Fruit fly (Drosophila melanogaster) whole organism, wandering third instar larva: ENCODE results near the gene CG12426.

ENCODE experiments used
- Abd-B ChIP-seq: fragments of >200 bp; optimal IDR thresholded peaks from 2 replicates; lab custom pipeline; 2017; ENCODE audit warnings: missing biosample characterization, missing genetic modification characterization
- CG32264 ChIP-seq: fragments of 200-800 bp; sonication (Bioruptor generic); optimal IDR thresholded peaks from 2 replicates; lab custom pipeline; 2016; ENCODE audit warnings: missing biosample characterization, missing genetic modification characterization
- CrebA ChIP-seq: fragments of 200-800 bp; sonication (Bioruptor generic); optimal IDR thresholded peaks from 2 replicates; lab custom pipeline; 2016; ENCODE audit warnings: missing biosample characterization, mild to moderate bottlenecking, missing genetic modification characterization, borderline replicate concordance
- Dfd ChIP-seq: fragments of >200 bp; optimal IDR thresholded peaks from 2 replicates; lab custom pipeline; 2017; ENCODE audit warnings: missing biosample characterization, missing genetic modification characterization
- Dif ChIP-seq: fragments of 200-275, 200-300 bp; sonication (Bioruptor generic); optimal IDR thresholded peaks from 2 replicates; lab custom pipeline; 2018; ENCODE audit warnings: missing biosample characterization, missing genetic modification characterization; ENCODE audit not compliant: partially characterized antibody
- GATAd ChIP-seq: sonication (Bioruptor generic); optimal IDR thresholded peaks from 2 replicates; lab custom pipeline; 2016; ENCODE audit warnings: missing biosample characterization, missing genetic modification characterization
- HLH106 ChIP-seq: fragments of 200-800 bp; optimal IDR thresholded peaks from 3 replicates; lab custom pipeline; 2019; ENCODE audit warnings: missing biosample characterization, mild to moderate bottlenecking, missing genetic modification characterization, moderate library complexity
- Hnf4 ChIP-seq: fragments of 200-800 bp; sonication (Bioruptor generic); optimal IDR thresholded peaks from 2 replicates; lab custom pipeline; 2016; ENCODE audit warnings: missing biosample characterization, mild to moderate bottlenecking, missing genetic modification characterization
- Hr78 ChIP-seq: fragments of >200 bp; optimal IDR thresholded peaks from 2 replicates; lab custom pipeline; 2017; ENCODE audit warnings: missing biosample characterization, missing genetic modification characterization
- Hr83 ChIP-seq: fragments of 200-300 bp; sonication (Bioruptor generic); optimal IDR thresholded peaks from 2 replicates; lab custom pipeline; 2016; ENCODE audit warnings: missing biosample characterization, mild to moderate bottlenecking, missing genetic modification characterization, moderate library complexity; ENCODE audit not compliant: poor library complexity, severe bottlenecking
- Jra ChIP-seq: sonication (Bioruptor generic); optimal IDR thresholded peaks from 2 replicates; lab custom pipeline; 2016; ENCODE audit warnings: missing biosample characterization, missing genetic modification characterization
- Mio ChIP-seq: sonication (Bioruptor generic); optimal IDR thresholded peaks from 2 replicates; lab custom pipeline; 2016; ENCODE audit warnings: missing biosample characterization, missing genetic modification characterization
- Myc ChIP-seq: fragments of >200 bp; optimal IDR thresholded peaks from 2 replicates; lab custom pipeline; 2017
- N ChIP-seq: fragments of >200 bp; optimal IDR thresholded peaks from 2 replicates; lab custom pipeline; 2018; ENCODE audit warnings: missing biosample characterization, missing external identifiers, missing genetic modification characterization
- OdsH ChIP-seq: fragments of 200-800 bp; sonication (Bioruptor generic); optimal IDR thresholded peaks from 2 replicates; lab custom pipeline; 2016; ENCODE audit warnings: missing biosample characterization, mild to moderate bottlenecking, missing genetic modification characterization
- Rel ChIP-seq, 2 experiments: fragments of 200-800 bp; sonication (Bioruptor generic) in 1 of 2; optimal IDR thresholded peaks; 2 replicates in 1 of 2; 3 replicates in 1 of 2; lab custom pipeline; 2016 to 2019; ENCODE audit warnings: mild to moderate bottlenecking in 2 of 2, missing biosample characterization in 2 of 2, missing genetic modification characterization in 2 of 2, moderate library complexity in 1 of 2
- Sp1 ChIP-seq: fragments of 200-800 bp; sonication (Bioruptor generic); optimal IDR thresholded peaks from 3 replicates; lab custom pipeline; 2019; ENCODE audit warnings: missing biosample characterization, mild to moderate bottlenecking, missing genetic modification characterization, moderate library complexity
- Vsx2 ChIP-seq: fragments of 200-300, 225-300 bp; sonication (Bioruptor generic); optimal IDR thresholded peaks from 2 replicates; lab custom pipeline; 2018; ENCODE audit warnings: missing biosample characterization, missing genetic modification characterization; ENCODE audit not compliant: partially characterized antibody
- brk ChIP-seq: fragments of 200-800 bp; sonication (Bioruptor generic); optimal IDR thresholded peaks from 2 replicates; lab custom pipeline; 2016; ENCODE audit warnings: missing biosample characterization, mild to moderate bottlenecking, missing genetic modification characterization
- dl ChIP-seq, 2 experiments: fragments of 175-275, 200-275 bp in 1 of 2; fragments of 200-275 bp in 1 of 2; sonication (Bioruptor generic); optimal IDR thresholded peaks; lab custom pipeline; 2018; ENCODE audit warnings: mild to moderate bottlenecking in 2 of 2, missing biosample characterization in 2 of 2, missing genetic modification characterization in 2 of 2, moderate library complexity in 2 of 2; ENCODE audit not compliant: partially characterized antibody in 2 of 2, insufficient read depth in 1 of 2
- dmrt93B ChIP-seq: fragments of 200-800 bp; sonication (Bioruptor generic); optimal IDR thresholded peaks from 2 replicates; lab custom pipeline; 2018; ENCODE audit warnings: missing biosample characterization, mild to moderate bottlenecking, missing genetic modification characterization
- dsf ChIP-seq: sonication (Bioruptor generic); optimal IDR thresholded peaks from 2 replicates; lab custom pipeline; 2016; ENCODE audit warnings: missing biosample characterization, missing genetic modification characterization, borderline replicate concordance
- foxo ChIP-seq, 2 experiments: fragments of 200-800 bp; sonication (Bioruptor generic); optimal IDR thresholded peaks; 2 replicates in 1 of 2; 3 replicates in 1 of 2; lab custom pipeline; 2016 to 2017; ENCODE audit warnings: missing biosample characterization in 2 of 2, missing genetic modification characterization in 2 of 2
- fru ChIP-seq: fragments of 200-800 bp; sonication (Bioruptor generic); optimal IDR thresholded peaks from 3 replicates; lab custom pipeline; 2016; ENCODE audit warnings: missing biosample characterization, mild to moderate bottlenecking, missing genetic modification characterization
- h ChIP-seq: fragments of 200-800 bp; sonication (Bioruptor generic); optimal IDR thresholded peaks from 3 replicates; lab custom pipeline; 2016; ENCODE audit warnings: missing biosample characterization, mild to moderate bottlenecking, missing genetic modification characterization
- jim ChIP-seq: fragments of 175-275, 200-325 bp; sonication (Bioruptor generic); optimal IDR thresholded peaks from 2 replicates; lab custom pipeline; 2016; ENCODE audit warnings: missing biosample characterization, mild to moderate bottlenecking, missing genetic modification characterization
- lola ChIP-seq: fragments of >200 bp; optimal IDR thresholded peaks from 2 replicates; lab custom pipeline; 2017; ENCODE audit warnings: missing biosample characterization, missing genetic modification characterization
- psq ChIP-seq: fragments of 200-800 bp; sonication (Bioruptor generic); optimal IDR thresholded peaks from 3 replicates; lab custom pipeline; 2017; ENCODE audit warnings: missing biosample characterization, mild to moderate bottlenecking, missing genetic modification characterization, moderate library complexity
- rgr ChIP-seq: fragments of 200-800 bp; sonication (Bioruptor generic); optimal IDR thresholded peaks from 3 replicates; lab custom pipeline; 2016; ENCODE audit warnings: missing biosample characterization, mild to moderate bottlenecking, missing genetic modification characterization
- sage ChIP-seq: fragments of 200-800 bp; sonication (Bioruptor generic); optimal IDR thresholded peaks from 2 replicates; lab custom pipeline; 2016; ENCODE audit warnings: missing biosample characterization, mild to moderate bottlenecking, missing genetic modification characterization
- sv ChIP-seq: fragments of 200-800 bp; sonication (Bioruptor generic); optimal IDR thresholded peaks from 3 replicates; lab custom pipeline; 2016; ENCODE audit warnings: missing biosample characterization, missing genetic modification characterization
- tai ChIP-seq: sonication (Bioruptor generic); optimal IDR thresholded peaks from 2 replicates; lab custom pipeline; 2016; ENCODE audit warnings: missing biosample characterization, missing genetic modification characterization
- usp ChIP-seq: fragments of >200 bp; optimal IDR thresholded peaks from 2 replicates; lab custom pipeline; 2017; ENCODE audit warnings: missing biosample characterization, missing genetic modification characterization
- woc ChIP-seq: sonication (Bioruptor generic); optimal IDR thresholded peaks from 2 replicates; lab custom pipeline; 2016; ENCODE audit warnings: missing biosample characterization, mild to moderate bottlenecking, missing genetic modification characterization

The CG12426 gene

dm6 chr3R:27916355-27917019 lies 44.3 kb upstream of the CG12426 start, which contains the start of the genes CG5003 and mRpS22:
TSS of gene CG5003 (minus strand) at chr3R:27916516.
TSS of gene mRpS22 (plus strand) at chr3R:27916908.
- TF ChIP-seq Hr78, result no peak
- peak; percentile 57 for TF ChIP-seq dmrt93B (GFP tag; lab: Kevin White, UChicago)
- no peak for TF ChIP-seq Hnf4 (GFP tag; lab: Kevin White, UChicago)
- TF ChIP-seq GATAd (GFP tag; lab: Kevin White, UChicago), result no peak
- no peak for TF ChIP-seq tai (GFP tag; lab: Kevin White, UChicago)
- no peak for TF ChIP-seq Jra (GFP tag; lab: Kevin White, UChicago)
- no peak for TF ChIP-seq usp (GFP tag; lab: Kevin White, UChicago)
- peak; percentile 38 for TF ChIP-seq Myc (lab: Kevin White, UChicago)
- no peak for TF ChIP-seq jim (GFP tag; lab: Kevin White, UChicago)
- peak; percentile 64 for TF ChIP-seq h (GFP tag; lab: Kevin White, UChicago)
- TF ChIP-seq Mio (GFP tag; lab: Kevin White, UChicago), result no peak
- TF ChIP-seq brk (GFP tag; lab: Kevin White, UChicago), result no peak
- no peak for TF ChIP-seq lola (GFP tag; lab: Kevin White, UChicago)
- TF ChIP-seq OdsH (GFP tag; lab: Kevin White, UChicago), result peak; percentile 53
- peak in 1 of 2 experiments; percentile 77 for TF ChIP-seq foxo (GFP tag; optimal IDR thresholded peaks at IDR 0.05; lab: Kevin White, UChicago)
- peak; percentile 51 for TF ChIP-seq psq (GFP tag; lab: Kevin White, UChicago)
- no peak for TF ChIP-seq sv (GFP tag; lab: Kevin White, UChicago)
- TF ChIP-seq Abd-B (GFP tag; lab: Kevin White, UChicago), result no peak
- TF ChIP-seq CrebA (GFP tag; lab: Kevin White, UChicago), result no peak
- no peak for TF ChIP-seq dsf (GFP tag; lab: Kevin White, UChicago)
- peak; percentile 29 for TF ChIP-seq Hr83
- TF ChIP-seq rgr (GFP tag; lab: Kevin White, UChicago), result peak; percentile 58
- TF ChIP-seq HLH106 (tag; lab: Kevin White, UChicago), result peak; percentile 75
- peak; percentile 44 for TF ChIP-seq fru (GFP tag; lab: Kevin White, UChicago)
- TF ChIP-seq Rel (GFP tag; optimal IDR thresholded peaks at IDR 0.05; lab: Kevin White, UChicago), result no peak
- no peak for TF ChIP-seq Rel (tag; optimal IDR thresholded peaks at IDR 0.05; lab: Kevin White, UChicago)
- peak; percentile 61 for TF ChIP-seq Sp1
- TF ChIP-seq Dif (GFP tag; lab: Kevin White, UChicago), result no peak
- TF ChIP-seq N (GFP tag; lab: Kevin White, UChicago), result no peak
- TF ChIP-seq Vsx2, result no peak
- TF ChIP-seq CG32264 (GFP tag; lab: Kevin White, UChicago), result no peak
- peak; percentile 43 for TF ChIP-seq woc (GFP tag; lab: Kevin White, UChicago)
- no peak for TF ChIP-seq Dfd (GFP tag; lab: Kevin White, UChicago)
- peak; percentile 33 for TF ChIP-seq sage (GFP tag; lab: Kevin White, UChicago)

dm6 chr3R:27912147-27912546 lies 40.0 kb upstream of the CG12426 start, which contains the start of gene mil:
TSS of gene mil (plus strand) at chr3R:27912447.
- TF ChIP-seq lola (GFP tag; lab: Kevin White, UChicago) (no peak), Hnf4 (GFP tag; lab: Kevin White, UChicago) (no peak), Myc (lab: Kevin White, UChicago) (no peak), psq (GFP tag; lab: Kevin White, UChicago) (no peak), HLH106 (tag; lab: Kevin White, UChicago) (no peak), foxo (GFP tag; optimal IDR thresholded peaks at IDR 0.05; lab: Kevin White, UChicago) (no peak), fru (GFP tag; lab: Kevin White, UChicago) (no peak)

dm6 chr3R:27905695-27906094 lies 33.5 kb upstream of the CG12426 start, which contains the start of gene CG34353:
TSS of gene CG34353 (minus strand) at chr3R:27905843.
- TF ChIP-seq Dif (GFP tag; lab: Kevin White, UChicago) (peak; percentile 47), Vsx2 (peak; percentile 0), Myc (lab: Kevin White, UChicago) (no peak), dl (GFP tag; optimal IDR thresholded peaks at IDR 0.05; lab: Kevin White, UChicago; ENCODE audit: insufficient read depth in 1 of 2, partially characterized antibody in 2 of 2) (peak in 1 of 2 experiments; percentile 16), psq (GFP tag; lab: Kevin White, UChicago) (peak; percentile 3)
